Fruit fly (Drosophila melanogaster) whole organism, embryonic: ENCODE data around the gene CG12054.

Experiments
- Atf-2 ChIP-seq: fragments of 200-800 bp; sonication (Bioruptor generic); optimal IDR thresholded peaks from 2 replicates; lab custom pipeline; 2016; ENCODE audit warnings: missing biosample characterization, missing genetic modification characterization
- Atf6 ChIP-seq: fragments of 200-800 bp; sonication (Bioruptor generic); IDR thresholded peaks from 2 replicates; pipeline ENCODE4 v1.3.6; 2022; ENCODE audit warnings: missing biosample characterization, missing genetic modification characterization
- Blimp-1 ChIP-seq: fragments of 200-800 bp; sonication (Bioruptor generic); optimal IDR thresholded peaks from 3 replicates; lab custom pipeline; 2018; ENCODE audit warnings: missing biosample characterization, missing genetic modification characterization, mild to moderate bottlenecking, moderate library complexity, missing genetic modification reagents
- CG10366 ChIP-seq: fragments of 200-800 bp; sonication (Bioruptor generic); IDR thresholded peaks from 2 replicates; pipeline ENCODE4 v1.3.6; 2022; ENCODE audit warnings: missing biosample characterization, missing genetic modification characterization
- CG10565 ChIP-seq: fragments of 200-800 bp; sonication (Bioruptor generic); optimal IDR thresholded peaks from 3 replicates; lab custom pipeline; 2016; ENCODE audit warnings: missing biosample characterization, mild to moderate bottlenecking, missing genetic modification characterization
- CG10979 ChIP-seq: fragments of 200-800 bp; sonication (Bioruptor generic); optimal IDR thresholded peaks from 2 replicates; lab custom pipeline; 2018; ENCODE audit warnings: missing biosample characterization, mild to moderate bottlenecking, missing genetic modification characterization, moderate library complexity
- CG11398 ChIP-seq: fragments of 200-800 bp; sonication (Bioruptor generic); optimal IDR thresholded peaks from 2 replicates; lab custom pipeline; 2016; ENCODE audit warnings: missing biosample characterization, missing genetic modification characterization
- CG11696 ChIP-seq: fragments of 200-800 bp; sonication (Bioruptor generic); IDR thresholded peaks from 2 replicates; pipeline ENCODE4 v1.3.6; 2022; ENCODE audit warnings: missing biosample characterization, missing genetic modification characterization
- CG12659 ChIP-seq: fragments of 200-800 bp; sonication (Bioruptor generic); optimal IDR thresholded peaks from 3 replicates; lab custom pipeline; 2017; ENCODE audit warnings: mild to moderate bottlenecking, missing biosample characterization, missing genetic modification reagents, missing genetic modification characterization
- CG13287 ChIP-seq: fragments of 200-800 bp; sonication (Bioruptor generic); IDR thresholded peaks from 2 replicates; pipeline ENCODE4 v1.3.6; 2022; ENCODE audit warnings: missing biosample characterization, missing genetic modification characterization; ENCODE audit not compliant: partially characterized antibody
- CG13624 ChIP-seq: fragments of 200-800 bp; sonication (Bioruptor generic); optimal IDR thresholded peaks from 2 replicates; lab custom pipeline; 2016; ENCODE audit warnings: missing biosample characterization, missing genetic modification characterization
- CG14860 ChIP-seq: fragments of 200-800 bp; sonication (Bioruptor generic); IDR thresholded peaks from 3 replicates; pipeline ENCODE4 v1.3.6; 2022; ENCODE audit warnings: missing biosample characterization, missing genetic modification characterization; ENCODE audit not compliant: partially characterized antibody
- CG17912 ChIP-seq: fragments of 200-800 bp; sonication (Bioruptor generic); optimal IDR thresholded peaks from 2 replicates; lab custom pipeline; 2018; ENCODE audit warnings: missing biosample characterization, mild to moderate bottlenecking, missing genetic modification characterization
- CG18764 ChIP-seq: fragments of 200-800 bp; sonication (Bioruptor generic); optimal IDR thresholded peaks from 3 replicates; lab custom pipeline; 2016; ENCODE audit warnings: missing biosample characterization, missing genetic modification characterization
- CG2120 ChIP-seq: fragments of 200-800 bp; sonication (Bioruptor generic); optimal IDR thresholded peaks from 3 replicates; lab custom pipeline; 2016; ENCODE audit warnings: missing biosample characterization, missing genetic modification characterization
- CG2129 ChIP-seq: fragments of 200-800 bp; sonication (Bioruptor generic); IDR thresholded peaks from 2 replicates; pipeline ENCODE4 v1.3.6; 2022; ENCODE audit warnings: missing biosample characterization, missing genetic modification characterization; ENCODE audit not compliant: partially characterized antibody
- CG2199 ChIP-seq: fragments of 200-800 bp; sonication (Bioruptor generic); IDR thresholded peaks from 3 replicates; pipeline ENCODE4 v1.3.6; 2022; ENCODE audit warnings: missing biosample characterization, missing genetic modification characterization
- CG2678 ChIP-seq: fragments of 200-800 bp; sonication (Bioruptor generic); optimal IDR thresholded peaks from 3 replicates; lab custom pipeline; 2019; ENCODE audit warnings: missing biosample characterization, mild to moderate bottlenecking, missing genetic modification characterization, moderate library complexity
- CG2875 ChIP-seq: fragments of 200-800 bp; sonication (Bioruptor generic); optimal IDR thresholded peaks from 2 replicates; lab custom pipeline; 2017; ENCODE audit warnings: missing biosample characterization, mild to moderate bottlenecking, missing genetic modification characterization, missing genetic modification reagents
- CG34376 ChIP-seq: fragments of 200-800 bp; sonication (Bioruptor generic); optimal IDR thresholded peaks from 2 replicates; lab custom pipeline; 2018; ENCODE audit warnings: missing biosample characterization, mild to moderate bottlenecking, missing genetic modification characterization
- CG6254 ChIP-seq: fragments of 200-800 bp; sonication (Bioruptor generic); optimal IDR thresholded peaks from 3 replicates; lab custom pipeline; 2017; ENCODE audit warnings: mild to moderate bottlenecking, missing biosample characterization, missing genetic modification reagents, missing genetic modification characterization
- CG6654 ChIP-seq: fragments of 200-800 bp; sonication (Bioruptor generic); optimal IDR thresholded peaks from 2 replicates; lab custom pipeline; 2017; ENCODE audit warnings: missing biosample characterization, mild to moderate bottlenecking, missing genetic modification characterization
- CG6765 ChIP-seq: fragments of 200-800 bp; sonication (Bioruptor generic); optimal IDR thresholded peaks from 3 replicates; lab custom pipeline; 2017; ENCODE audit warnings: missing biosample characterization, mild to moderate bottlenecking, missing genetic modification characterization
- CG6791 ChIP-seq: fragments of 200-800 bp; sonication (Bioruptor generic); IDR thresholded peaks from 3 replicates; pipeline ENCODE4 v1.3.6; 2022; ENCODE audit warnings: missing biosample characterization, missing genetic modification characterization; ENCODE audit not compliant: partially characterized antibody
- CrebB ChIP-seq: fragments of 200-800 bp; sonication (Bioruptor generic); optimal IDR thresholded peaks from 3 replicates; lab custom pipeline; 2018; ENCODE audit warnings: missing biosample characterization, mild to moderate bottlenecking, missing genetic modification characterization
- Dek ChIP-seq: fragments of 200-800 bp; sonication (Bioruptor generic); optimal IDR thresholded peaks from 3 replicates; lab custom pipeline; 2019; ENCODE audit warnings: missing biosample characterization, mild to moderate bottlenecking, missing genetic modification characterization, moderate library complexity
- Dip3 ChIP-seq: fragments of 200-800 bp; sonication (Bioruptor generic); optimal IDR thresholded peaks from 3 replicates; lab custom pipeline; 2016; ENCODE audit warnings: missing biosample characterization, missing genetic modification characterization
- Fer1 ChIP-seq: fragments of 200-800 bp; sonication (Bioruptor generic); optimal IDR thresholded peaks from 2 replicates; lab custom pipeline; 2017; ENCODE audit warnings: missing biosample characterization, mild to moderate bottlenecking, missing genetic modification characterization
- Gug ChIP-seq: fragments of 200-800 bp; sonication (Bioruptor generic); IDR thresholded peaks from 4 replicates; pipeline ENCODE4 v1.3.6; 2022; ENCODE audit warnings: missing biosample characterization, missing genetic modification characterization
- H15 ChIP-seq: fragments of 200-800 bp; sonication (Bioruptor generic); IDR thresholded peaks from 3 replicates; pipeline ENCODE4 v1.3.6; 2022; ENCODE audit warnings: missing biosample characterization, missing genetic modification characterization
- Med ChIP-seq: fragments of 200-800 bp; sonication (Bioruptor generic); peaks from one replicate; lab custom pipeline; 2016; ENCODE audit warnings: missing biosample characterization, missing genetic modification characterization, mild to moderate bottlenecking, inconsistent platforms, moderate library complexity
- Meics ChIP-seq: fragments of 200-800 bp; sonication (Bioruptor generic); optimal IDR thresholded peaks from 2 replicates; lab custom pipeline; 2017; ENCODE audit warnings: missing biosample characterization, mild to moderate bottlenecking, missing genetic modification characterization
- Mrtf ChIP-seq: fragments of 200-800 bp; sonication (Bioruptor generic); IDR thresholded peaks from 3 replicates; pipeline ENCODE4 v1.3.6; 2022; ENCODE audit warnings: missing biosample characterization, missing genetic modification characterization
- Oli ChIP-seq: fragments of 200-800 bp; sonication (Bioruptor generic); optimal IDR thresholded peaks from 2 replicates; lab custom pipeline; 2018; ENCODE audit warnings: missing biosample characterization, mild to moderate bottlenecking, missing genetic modification characterization, moderate library complexity
- Sry-β ChIP-seq: fragments of 200-800 bp; sonication (Bioruptor generic); optimal IDR thresholded peaks from 2 replicates; lab custom pipeline; 2018; ENCODE audit warnings: missing biosample characterization, mild to moderate bottlenecking, missing genetic modification characterization, moderate library complexity
- chif ChIP-seq, 2 experiments: fragments of 200-800 bp; sonication (Bioruptor generic); optimal IDR thresholded peaks; 3 replicates each; lab custom pipeline; 2016; ENCODE audit warnings: missing biosample characterization in 2 of 2, missing genetic modification characterization in 2 of 2
- jigr1 ChIP-seq: fragments of 200-800 bp; sonication (Bioruptor generic); IDR thresholded peaks from 3 replicates; pipeline ENCODE4 v1.3.6; 2022; ENCODE audit warnings: missing biosample characterization, missing genetic modification characterization
- lbe ChIP-seq: fragments of 200-800 bp; sonication (Bioruptor generic); optimal IDR thresholded peaks from 2 replicates; lab custom pipeline; 2016; ENCODE audit warnings: missing biosample characterization, mild to moderate bottlenecking, missing genetic modification characterization
- pan ChIP-seq, 4 experiments: fragments of >200 bp in 3 of 4; fragments of 200-800 bp in 1 of 4; sonication (Bioruptor generic) in 1 of 4; optimal IDR thresholded peaks in 3 of 4; IDR thresholded peaks in 1 of 4; 2 replicates each; pipeline versions ENCODE4 v1.3.6 to Lab custom; 2017 to 2022; ENCODE audit warnings: missing biosample characterization in 2 of 4, missing genetic modification characterization in 2 of 4, mixed read lengths in 1 of 4
- ro ChIP-seq: fragments of 200-800 bp; sonication (Bioruptor generic); IDR thresholded peaks from 2 replicates; pipeline ENCODE4 v1.3.6; 2022; ENCODE audit warnings: missing biosample characterization, missing genetic modification characterization
- salm ChIP-seq: fragments of 200-800 bp; sonication (Bioruptor generic); optimal IDR thresholded peaks from 2 replicates; lab custom pipeline; 2018; ENCODE audit warnings: missing biosample characterization, mild to moderate bottlenecking, missing genetic modification characterization
- sens ChIP-seq: fragments of 200-800 bp; sonication (Bioruptor generic); peaks from one replicate; lab custom pipeline; 2016; ENCODE audit warnings: missing biosample characterization, missing genetic modification characterization
- seq ChIP-seq: fragments of 200-800 bp; sonication (Bioruptor generic); IDR thresholded peaks from 2 replicates; pipeline ENCODE4 v1.3.6; 2022; ENCODE audit warnings: missing biosample characterization, missing genetic modification characterization
- sim ChIP-seq: fragments of 200-800 bp; sonication (Bioruptor generic); IDR thresholded peaks from 2 replicates; pipeline ENCODE4 v1.3.6; 2022; ENCODE audit warnings: missing biosample characterization, missing genetic modification characterization
- vfl ChIP-seq: fragments of 200-800 bp; sonication (Bioruptor generic); optimal IDR thresholded peaks from 2 replicates; lab custom pipeline; 2016; ENCODE audit warnings: missing biosample characterization, missing genetic modification characterization
- wek ChIP-seq: fragments of 200-800 bp; sonication (Bioruptor generic); optimal IDR thresholded peaks from 3 replicates; lab custom pipeline; 2018; ENCODE audit warnings: missing biosample characterization, mild to moderate bottlenecking, missing genetic modification characterization, moderate library complexity

CG12054 gene

DNA sequence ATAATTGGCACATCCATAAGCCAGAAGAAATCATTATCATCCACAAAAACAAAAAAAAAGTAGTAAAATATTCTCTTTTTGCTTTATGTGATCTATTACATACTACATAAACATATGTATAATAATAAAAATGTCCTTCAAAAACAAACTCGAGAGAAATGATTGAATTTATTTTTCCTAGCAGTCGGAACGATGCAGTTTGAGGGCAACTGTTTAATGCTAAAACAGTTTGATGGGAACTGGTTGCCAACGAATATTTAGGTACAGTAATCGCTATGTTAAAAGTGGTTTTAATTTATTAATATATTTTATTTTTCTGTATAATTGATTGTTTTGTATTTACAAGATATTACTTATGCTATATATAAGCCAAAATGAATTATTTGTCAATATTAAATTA lies 10.6 kb downstream of the CG12054 start (continued):
- TF ChIP-seq CG13287 (no peak), CG2199 (GFP tag; lab: Robert Waterston, UW) (peak; percentile 75; the same call in 1 of the 3 replicates), CG6654 (GFP tag; lab: Kevin White, UChicago) (peak; percentile 98), CG10979 (tag; lab: Kevin White, UChicago) (no peak), lbe (no peak), CG6791 (GFP tag; lab: Robert Waterston, UW) (0 out of 3 replicates have a peak, but pooled peaks have one; percentile 40), CG10366 (GFP tag; lab: Robert Waterston, UW) (no peak), Atf-2 (GFP tag; lab: Kevin White, UChicago) (no peak), Mrtf (GFP tag; lab: Robert Waterston, UW) (no peak)

DNA sequence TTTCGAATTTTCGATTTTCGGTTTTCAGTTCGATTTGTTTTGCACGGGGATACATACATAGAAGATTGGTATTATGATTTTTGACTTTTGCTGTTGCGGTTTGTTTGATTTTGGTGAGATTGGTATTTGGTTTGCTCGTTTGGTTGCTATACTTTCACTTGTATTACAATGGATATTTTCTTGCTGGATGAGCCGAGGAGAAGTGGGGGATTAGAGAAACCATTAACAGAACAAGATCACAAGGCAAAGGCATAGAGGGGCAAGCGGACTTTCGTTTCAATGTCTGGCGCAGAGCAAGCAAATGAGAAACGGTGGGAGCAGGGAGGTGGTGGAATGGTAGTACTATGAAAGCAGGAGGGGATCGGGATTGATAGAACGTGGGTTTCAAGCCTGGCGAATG lies 11.7 kb downstream of the CG12054 start, which contains the start of gene CG15563:
TSS of gene CG15563 (minus strand) at position 101 of the 400 bp plus-strand sequence.
- TF ChIP-seq ro (GFP tag; lab: Robert Waterston, UW), result no peak
- TF ChIP-seq sim, result no peak
- TF ChIP-seq Sry-β (GFP tag; lab: Kevin White, UChicago), result no peak
- TF ChIP-seq Atf6 (GFP tag; lab: Robert Waterston, UW), result no peak
- no peak for TF ChIP-seq salm (tag; lab: Kevin White, UChicago)
- TF ChIP-seq CG2129 (GFP tag; lab: Robert Waterston, UW), result no peak
- no peak for TF ChIP-seq Gug (GFP tag; lab: Robert Waterston, UW)
- no peak for TF ChIP-seq CG18764 (GFP tag; lab: Kevin White, UChicago)
- TF ChIP-seq Fer1 (GFP tag; lab: Kevin White, UChicago), result no peak
- no peak for TF ChIP-seq Meics (GFP tag; lab: Kevin White, UChicago)
- no peak for TF ChIP-seq H15 (GFP tag; lab: Robert Waterston, UW)
- TF ChIP-seq CG11696 (GFP tag; lab: Robert Waterston, UW), result no peak
- TF ChIP-seq Blimp-1, result no peak
- no peak for TF ChIP-seq CG14860 (GFP tag; lab: Robert Waterston, UW)
- TF ChIP-seq vfl (GFP tag; lab: Kevin White, UChicago), result no peak
- no peak for TF ChIP-seq CG12659 (GFP tag; lab: Kevin White, UChicago)
- no peak for TF ChIP-seq Dek (tag; lab: Kevin White, UChicago)
- TF ChIP-seq CG34376 (GFP tag; lab: Kevin White, UChicago), result no peak
- TF ChIP-seq Oli, result no peak

DNA sequence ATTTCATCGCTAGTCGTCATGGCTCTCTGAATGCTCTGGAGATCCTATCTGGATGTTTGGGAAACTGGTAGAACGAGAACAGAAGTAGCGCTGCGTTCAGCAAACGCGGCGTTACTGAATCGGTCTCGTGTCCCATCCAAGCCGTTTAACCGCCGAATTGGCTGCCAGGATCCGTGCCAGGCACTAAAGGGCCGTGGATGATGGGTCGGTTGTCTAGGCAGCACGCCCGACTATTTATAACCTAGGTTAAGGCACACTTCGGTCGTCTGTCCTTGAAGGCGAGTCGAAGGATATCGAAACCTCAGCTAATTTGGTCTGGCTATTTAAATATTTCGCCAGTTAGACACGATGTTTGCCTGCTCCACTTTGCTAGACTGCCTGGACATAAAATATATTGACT lies 14.8 kb downstream of the CG12054 start, which contains the start of gene CG15564:
TSS of gene CG15564 (minus strand) at position 101 of the 400 bp plus-strand sequence.
- no peak for TF ChIP-seq pan (optimal IDR thresholded peaks at IDR 0.05; lab: Kevin White, UChicago)
- TF ChIP-seq pan (GFP tag; optimal IDR thresholded peaks at IDR 0.05 in 1 of 2, IDR thresholded peaks at IDR 0.05 in 1 of 2), result peak in 1 of 2 experiments; percentile 8
- TF ChIP-seq CG2875 (GFP tag; lab: Kevin White, UChicago), result no peak
- TF ChIP-seq sens, result peak; percentile 34
- TF ChIP-seq, all 482 proteins: peak for 2

DNA sequence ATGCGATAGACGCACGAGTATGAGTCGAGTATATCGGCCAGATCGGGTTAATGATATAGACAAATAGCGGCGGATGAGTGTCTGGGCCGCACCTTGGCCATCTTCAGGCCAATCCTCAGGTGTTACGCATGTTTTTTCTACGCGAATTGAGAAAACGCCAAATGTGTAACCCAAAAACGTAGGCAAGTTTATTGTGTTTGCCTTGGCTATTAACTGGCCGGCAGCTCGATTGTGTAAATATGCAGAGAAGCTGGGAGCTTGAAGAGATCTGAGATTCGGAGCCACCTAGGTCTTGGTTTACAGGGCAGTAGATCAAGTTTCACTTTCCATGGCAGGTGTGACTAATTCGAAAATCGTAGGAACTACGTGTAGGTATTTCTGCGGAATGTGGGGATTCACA lies 19.5 kb downstream of the CG12054 start:
- TF ChIP-seq Dip3 (GFP tag; lab: Kevin White, UChicago), result peak; percentile 4
- TF ChIP-seq chif (GFP tag; optimal IDR thresholded peaks at IDR 0.05; lab: Kevin White, UChicago), result no peak
- TF ChIP-seq CG6254 (GFP tag; lab: Kevin White, UChicago), result no peak
- no peak for TF ChIP-seq jigr1 (GFP tag; lab: Robert Waterston, UW)
- no peak for TF ChIP-seq CG10565 (GFP tag; lab: Kevin White, UChicago)
- peak; percentile 4 for TF ChIP-seq CG2120 (GFP tag; lab: Kevin White, UChicago)
- TF ChIP-seq Med (GFP tag; lab: Kevin White, UChicago), result peak; percentile 79
- peak; percentile 19 for TF ChIP-seq CG17912 (GFP tag; lab: Kevin White, UChicago)
- TF ChIP-seq CG2678 (tag; lab: Kevin White, UChicago), result peak; percentile 16
- TF ChIP-seq seq, result 0 out of 2 replicates have a peak, but pooled peaks have one; percentile 34
- peak; percentile 14 for TF ChIP-seq wek (GFP tag; lab: Kevin White, UChicago)
- no peak for TF ChIP-seq salm (tag; lab: Kevin White, UChicago)
- no peak for TF ChIP-seq CG11398 (GFP tag; lab: Kevin White, UChicago)
- peak; percentile 20 for TF ChIP-seq CG6765 (GFP tag; lab: Kevin White, UChicago)
- TF ChIP-seq CrebB, result no peak
- TF ChIP-seq CG13624 (GFP tag; lab: Kevin White, UChicago), result no peak
